Worm (Caenorhabditis elegans) whole organism, L4 larva: ENCODE results near the gene egl-4.

ENCODE experiments used
- R02D3.7 ChIP-seq: fragments of 150-350 bp; sonication (generic microtip); optimal IDR thresholded peaks from 3 replicates; lab custom pipeline; 2014; ENCODE audit warnings: missing biosample characterization, missing genetic modification characterization
- T20F7.1 ChIP-seq: fragments of 200-800 bp; sonication (Bioruptor generic); optimal IDR thresholded peaks from 2 replicates; lab custom pipeline; 2018; ENCODE audit warnings: mild to moderate bottlenecking, missing genetic modification characterization, missing compliant biosample characterization
- Y75B8A.6 ChIP-seq: fragments of 200-800 bp; sonication (Bioruptor generic); IDR thresholded peaks from 2 replicates; pipeline ENCODE4 v1.3.6; 2022; ENCODE audit warnings: missing genetic modification reagents, missing genetic modification characterization, missing compliant biosample characterization
- ZK546.5 ChIP-seq, 2 experiments: sonication (generic microtip); optimal IDR thresholded peaks; 2 replicates each; lab custom pipeline; 2017; ENCODE audit warnings: missing biosample characterization in 2 of 2, missing genetic modification characterization in 2 of 2
- aha-1 ChIP-seq: fragments of 150-350 bp; peaks from one replicate; lab custom pipeline; 2014; ENCODE audit warnings: missing biosample characterization, missing genetic modification characterization
- ceh-20 ChIP-seq: fragments of 200-800 bp; sonication (Bioruptor generic); IDR thresholded peaks from 2 replicates; pipeline ENCODE4 v1.3.6; 2022; ENCODE audit warnings: missing genetic modification reagents, missing genetic modification characterization, missing compliant biosample characterization
- ceh-32 ChIP-seq: sonication (generic microtip); optimal IDR thresholded peaks from 2 replicates; lab custom pipeline; 2016; ENCODE audit warnings: mild to moderate bottlenecking, missing genetic modification characterization, missing compliant biosample characterization; ENCODE audit not compliant: poor library complexity
- ctbp-1 ChIP-seq: fragments of 200-800 bp; sonication (Bioruptor generic); IDR thresholded peaks from 2 replicates; pipeline ENCODE4 v1.3.6; 2022; ENCODE audit warnings: missing genetic modification reagents, missing genetic modification characterization, missing compliant biosample characterization
- daf-16 ChIP-seq, 3 experiments: sonication (generic microtip); optimal IDR thresholded peaks; 2 replicates each; lab custom pipeline; 2016 to 2017; ENCODE audit warnings: missing genetic modification characterization in 3 of 3, missing genetic modification reagents in 3 of 3, mild to moderate bottlenecking in 2 of 3, missing compliant biosample characterization in 2 of 3, missing biosample characterization in 1 of 3, moderate library complexity in 1 of 3
- daf-8 ChIP-seq: fragments of 200-800 bp; sonication (Bioruptor generic); IDR thresholded peaks from 2 replicates; pipeline ENCODE4 v1.3.6; 2022; ENCODE audit warnings: missing genetic modification characterization, missing compliant biosample characterization
- dmd-9 ChIP-seq: fragments of 200-800 bp; sonication (Bioruptor generic); IDR thresholded peaks from 2 replicates; pipeline ENCODE4 v1.3.6; 2022; ENCODE audit warnings: missing genetic modification reagents, missing genetic modification characterization, missing compliant biosample characterization
- dpl-1 ChIP-seq: fragments of 150-350 bp; optimal IDR thresholded peaks from 2 replicates; lab custom pipeline; 2014; ENCODE audit warnings: missing biosample characterization, missing genetic modification reagents, missing genetic modification characterization
- dve-1 ChIP-seq: sonication (generic microtip); optimal IDR thresholded peaks from 2 replicates; lab custom pipeline; 2017; ENCODE audit warnings: antibody characterized with exemption, mild to moderate bottlenecking, missing genetic modification characterization, missing compliant biosample characterization; ENCODE audit not compliant: insufficient read depth
- egl-43 ChIP-seq: fragments of 200-800 bp; sonication (Bioruptor generic); IDR thresholded peaks from 2 replicates; pipeline ENCODE4 v1.3.6; 2022; ENCODE audit warnings: missing genetic modification reagents, missing genetic modification characterization, missing compliant biosample characterization
- fkh-10 ChIP-seq: fragments of 150-350 bp; optimal IDR thresholded peaks from 2 replicates; lab custom pipeline; 2014; ENCODE audit warnings: missing biosample characterization, missing genetic modification reagents, missing genetic modification characterization
- gei-8 ChIP-seq: fragments of 200-800 bp; sonication (Bioruptor generic); optimal IDR thresholded peaks from 2 replicates; lab custom pipeline; 2018; ENCODE audit warnings: mild to moderate bottlenecking, missing genetic modification characterization, missing compliant biosample characterization
- hlh-11 ChIP-seq: fragments of 200-800 bp; sonication (Bioruptor generic); optimal IDR thresholded peaks from 2 replicates; lab custom pipeline; 2018; ENCODE audit warnings: mild to moderate bottlenecking, missing genetic modification characterization, missing compliant biosample characterization
- hlh-30 ChIP-seq: sonication (generic microtip); optimal IDR thresholded peaks from 2 replicates; lab custom pipeline; 2017; ENCODE audit warnings: antibody characterized with exemption, mild to moderate bottlenecking, missing genetic modification characterization, missing compliant biosample characterization; ENCODE audit not compliant: insufficient read depth
- hmg-1.1 ChIP-seq: fragments of 200-800 bp; sonication (Bioruptor generic); IDR thresholded peaks from 2 replicates; pipeline ENCODE4 v1.3.6; 2022; ENCODE audit warnings: missing genetic modification reagents, missing genetic modification characterization, missing compliant biosample characterization
- lin-1 ChIP-seq: fragments of 200-800 bp; sonication (Bioruptor generic); IDR thresholded peaks from 2 replicates; pipeline ENCODE4 v1.3.6; 2022; ENCODE audit warnings: missing genetic modification reagents, missing genetic modification characterization, missing compliant biosample characterization
- lin-39 ChIP-seq: fragments of 150-350 bp; optimal IDR thresholded peaks from 2 replicates; lab custom pipeline; 2014; ENCODE audit warnings: missing biosample characterization, missing genetic modification reagents, missing genetic modification characterization
- lsy-2 ChIP-seq, 2 experiments: fragments of 150-350 bp in 1 of 2; sonication (generic microtip) in 1 of 2; optimal IDR thresholded peaks; 2 replicates each; lab custom pipeline; 2014 to 2017; ENCODE audit warnings: missing biosample characterization in 2 of 2, missing genetic modification characterization in 2 of 2
- mdt-29 ChIP-seq: fragments of 200-800 bp; sonication (Bioruptor generic); IDR thresholded peaks from 2 replicates; pipeline ENCODE4 v1.3.6; 2022; ENCODE audit warnings: missing genetic modification reagents, missing genetic modification characterization, missing compliant biosample characterization
- mes-2 ChIP-seq: sonication (generic microtip); optimal IDR thresholded peaks from 2 replicates; lab custom pipeline; 2016; ENCODE audit warnings: missing genotype, mild to moderate bottlenecking, missing genetic modification characterization, missing compliant biosample characterization; ENCODE audit not compliant: poor library complexity, severe bottlenecking
- nhr-102 ChIP-seq: sonication (generic microtip); optimal IDR thresholded peaks from 2 replicates; lab custom pipeline; 2016; ENCODE audit warnings: mild to moderate bottlenecking, missing genetic modification characterization, moderate library complexity, missing compliant biosample characterization
- nhr-11 ChIP-seq: fragments of 150-350 bp; optimal IDR thresholded peaks from 2 replicates; lab custom pipeline; 2014; ENCODE audit warnings: missing biosample characterization, missing genetic modification characterization
- nhr-237 ChIP-seq: sonication (generic microtip); optimal IDR thresholded peaks from 2 replicates; lab custom pipeline; 2017; ENCODE audit warnings: missing biosample characterization, missing genetic modification characterization
- nhr-76 ChIP-seq: fragments of 150-350 bp; optimal IDR thresholded peaks from 2 replicates; lab custom pipeline; 2014; ENCODE audit warnings: missing biosample characterization, missing genetic modification characterization
- pqm-1 ChIP-seq: sonication (generic microtip); optimal IDR thresholded peaks from 2 replicates; lab custom pipeline; 2017; ENCODE audit warnings: missing biosample characterization, missing genetic modification characterization
- rbr-2 ChIP-seq: sonication (generic microtip); optimal IDR thresholded peaks from 2 replicates; lab custom pipeline; 2016; ENCODE audit warnings: missing genotype, missing genetic modification characterization, missing compliant biosample characterization
- saeg-2 ChIP-seq: fragments of 200-800 bp; sonication (Bioruptor generic); IDR thresholded peaks from 2 replicates; pipeline ENCODE4 v1.3.6; 2022; ENCODE audit warnings: missing genetic modification reagents, missing genetic modification characterization, missing compliant biosample characterization
- skn-1 ChIP-seq: fragments of 150-350 bp; optimal IDR thresholded peaks from 2 replicates; lab custom pipeline; 2014; ENCODE audit warnings: missing biosample characterization, missing genetic modification characterization
- snpc-4 ChIP-seq: fragments of 150-350 bp; optimal IDR thresholded peaks from 2 replicates; lab custom pipeline; 2014; ENCODE audit warnings: missing biosample characterization, missing genetic modification characterization
- tra-1 ChIP-seq: fragments of 200-800 bp; sonication (Bioruptor generic); IDR thresholded peaks from 2 replicates; pipeline ENCODE4 v1.3.6; 2022; ENCODE audit warnings: missing genetic modification reagents, missing genetic modification characterization, missing compliant biosample characterization
- unc-62 ChIP-seq, 3 experiments: fragments of 150-350 bp in 1 of 3; sonication (generic microtip); optimal IDR thresholded peaks in 2 of 3; peaks in 1 of 3; 1 replicate in 1 of 3; 2 replicates in 2 of 3; lab custom pipeline; 2014 to 2017; ENCODE audit warnings: missing biosample characterization in 3 of 3, missing genetic modification characterization in 3 of 3, missing genetic modification reagents in 3 of 3, missing genotype in 1 of 3

Gene egl-4

ce11 chrIV:1837134-1837533 lies 10.7 kb upstream of the egl-4 start (continued):
- no peak for TF ChIP-seq mdt-29
- no peak for TF ChIP-seq lin-39 (tag; lab: Kevin White, UChicago)
- TF ChIP-seq nhr-102 (tag; lab: Kevin White, UChicago): no peak
- no peak for TF ChIP-seq lin-1
- no peak for TF ChIP-seq tra-1 (GFP tag; lab: Robert Waterston, UW)
- TF ChIP-seq ceh-32 (tag; lab: Kevin White, UChicago): no peak
- TF ChIP-seq ceh-20 (GFP tag; lab: Robert Waterston, UW): no peak
- no peak for TF ChIP-seq R02D3.7 (tag; lab: Kevin White, UChicago)
- no peak for TF ChIP-seq egl-43 (GFP tag; lab: Robert Waterston, UW)
- TF ChIP-seq saeg-2 (GFP tag; lab: Robert Waterston, UW): no peak
- TF ChIP-seq nhr-76 (tag; lab: Kevin White, UChicago): no peak
- TF ChIP-seq ZK546.5 (tag; optimal IDR thresholded peaks at IDR 0.05; lab: Kevin White, UChicago): no peak
- peak; percentile 63 for TF ChIP-seq mes-2 (tag; lab: Kevin White, UChicago)
- peak; percentile 47 for TF ChIP-seq pqm-1
- peak; percentile 29; the same call in 1 of the 2 replicates for TF ChIP-seq hmg-1.1

DNA sequence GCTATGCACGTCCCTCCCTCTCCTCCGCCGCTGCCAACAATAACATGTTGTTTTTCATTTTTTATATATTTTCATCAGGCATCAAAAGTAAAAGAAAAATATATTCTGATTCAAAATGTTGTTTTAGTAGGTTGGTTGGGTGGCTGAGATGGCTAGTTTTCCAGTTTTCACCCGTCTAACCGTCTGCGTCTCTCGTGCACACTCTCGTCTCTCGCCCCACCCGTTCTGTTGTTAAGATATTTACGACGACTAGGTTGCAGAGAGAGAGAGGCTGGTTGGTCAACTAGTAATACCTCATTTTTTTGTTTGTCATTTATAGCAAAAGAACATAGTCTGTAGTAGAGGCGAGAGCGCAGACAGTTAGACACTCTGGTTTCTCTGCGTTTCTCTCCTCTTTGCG lies 9.3 kb upstream of the egl-4 start:
- TF ChIP-seq T20F7.1 (GFP tag; lab: Kevin White, UChicago) (no peak), unc-62 (GFP tag; optimal IDR thresholded peaks at IDR 0.05 in 1 of 2; lab: Kevin White, UChicago) (peak in 1 of 2 experiments; percentile 38), unc-62 (tag; optimal IDR thresholded peaks at IDR 0.05; lab: Kevin White, UChicago) (no peak), fkh-10 (no peak), daf-16 (GFP tag; optimal IDR thresholded peaks at IDR 0.05; lab: Kevin White, UChicago) (peak in 1 of 2 experiments; percentile 26), daf-16 (tag; optimal IDR thresholded peaks at IDR 0.05; lab: Kevin White, UChicago) (peak; percentile 57), dpl-1 (GFP tag; lab: Kevin White, UChicago) (no peak), lsy-2 (tag; optimal IDR thresholded peaks at IDR 0.05; lab: Kevin White, UChicago) (peak in 1 of 2 experiments; percentile 13), nhr-237 (tag; lab: Kevin White, UChicago) (no peak), gei-8 (GFP tag; lab: Kevin White, UChicago) (no peak), dmd-9 (GFP tag; lab: Robert Waterston, UW) (no peak), dve-1 (tag; lab: Kevin White, UChicago) (peak; percentile 8), egl-43 (GFP tag; lab: Robert Waterston, UW) (0 out of 2 replicates have a peak, but pooled peaks have one; percentile 12), hlh-11 (tag; lab: Kevin White, UChicago) (peak; percentile 29)

DNA sequence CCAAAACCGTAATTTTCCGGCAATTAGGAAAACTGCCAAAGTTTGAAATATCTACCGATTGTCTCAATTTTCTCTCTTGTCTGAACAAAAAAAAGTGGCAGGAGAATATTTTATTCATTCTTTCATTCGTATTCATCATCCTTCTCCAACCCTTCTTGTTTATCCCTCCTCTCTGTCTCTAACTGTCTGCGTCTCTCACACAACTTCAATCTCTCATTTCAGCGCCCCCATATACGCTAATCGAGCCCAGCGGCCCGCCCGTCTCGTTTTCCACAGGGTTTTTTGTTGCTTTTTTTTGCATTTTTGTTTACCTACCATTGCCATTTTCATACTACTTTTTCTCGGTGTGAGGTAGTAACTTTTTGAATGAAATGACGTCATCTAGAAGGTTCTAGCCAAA lies 5.6 kb upstream of the egl-4 start:
- TF ChIP-seq gei-8 (GFP tag; lab: Kevin White, UChicago) (no peak), lsy-2 (tag; optimal IDR thresholded peaks at IDR 0.05; lab: Kevin White, UChicago) (peak in 1 of 2 experiments; percentile 7), rbr-2 (tag; lab: Kevin White, UChicago) (peak; percentile 28), nhr-102 (tag; lab: Kevin White, UChicago) (no peak), lin-1 (no peak), egl-43 (GFP tag; lab: Robert Waterston, UW) (no peak), ctbp-1 (GFP tag; lab: Robert Waterston, UW) (no peak), hmg-1.1 (0 out of 2 replicates have a peak, but pooled peaks have one; percentile 8), skn-1 (tag; lab: Kevin White, UChicago) (no peak), mes-2 (tag; lab: Kevin White, UChicago) (peak; percentile 18)

ce11 chrIV:1843611-1844010 lies 4.3 kb upstream of the egl-4 start:
- TF ChIP-seq mdt-29 (no peak), aha-1 (peak; percentile 22)

DNA sequence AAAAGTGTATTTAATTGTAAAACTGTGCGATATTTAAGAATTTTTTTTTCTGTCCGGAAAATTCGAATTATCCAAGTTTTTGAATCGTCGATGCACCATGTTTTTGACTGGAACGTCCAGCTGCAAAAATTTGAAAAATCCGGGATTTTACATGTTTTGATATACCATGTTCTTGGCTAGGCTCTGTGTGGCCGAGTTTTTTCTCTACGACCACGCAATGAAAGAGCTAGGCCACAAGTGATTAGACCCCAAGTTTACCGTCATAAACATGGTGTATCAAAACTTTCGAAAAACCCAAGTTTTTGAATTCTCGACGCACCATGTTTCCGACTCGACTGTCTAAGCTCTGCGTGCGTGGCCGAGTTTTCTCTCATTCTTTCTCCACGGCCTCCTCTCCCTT lies 3.2 kb upstream of the egl-4 start:
- TF ChIP-seq gei-8 (GFP tag; lab: Kevin White, UChicago) (no peak), nhr-11 (tag; lab: Kevin White, UChicago) (no peak), skn-1 (tag; lab: Kevin White, UChicago) (no peak), hlh-30 (tag; lab: Kevin White, UChicago) (no peak), Y75B8A.6 (no peak), daf-8 (GFP tag; lab: Robert Waterston, UW) (no peak), snpc-4 (tag; lab: Kevin White, UChicago) (no peak), aha-1 (peak; percentile 97)
